Worm (Caenorhabditis elegans): ENCODE measurements around the gene Y54G2A.19.

ce11 chrIV:2897644-2898160, 3.2 kb upstream of the Y54G2A.19 start, which contains the start of gene Y54G2A.36:
- TF ChIP-seq med-1 (GFP tag; optimal IDR thresholded peaks at IDR 0.05; ENCODE audit: insufficient read depth) (no peak), cog-1 (tag; optimal IDR thresholded peaks at IDR 0.05) (no peak), flt-1 (GFP tag; IDR thresholded peaks at IDR 0.05) (no peak), klf-2 (GFP tag; conservative IDR thresholded peaks at IDR 0.05) (no peak), T22C8.4 (GFP tag; IDR thresholded peaks at IDR 0.05) (no peak), ztf-29 (GFP tag; IDR thresholded peaks at IDR 0.05) (no peak), ref-1 (GFP tag; conservative IDR thresholded peaks at IDR 0.05) (no peak)

All from whole organism, midembryonic.